Worm (Caenorhabditis elegans): ENCODE data around the gene pos-1.

ce11 chrV:8414036-8414728 is at the start of gene pos-1:
- no peak for TF ChIP-seq unc-62 (GFP tag; optimal IDR thresholded peaks at IDR 0.05)
- no peak for TF ChIP-seq nhr-90 (tag; optimal IDR thresholded peaks at IDR 0.05; ENCODE audit: poor library complexity)
- TF ChIP-seq hlh-4 (tag; optimal IDR thresholded peaks at IDR 0.05) = no peak
- TF ChIP-seq lin-15B (tag; optimal IDR thresholded peaks at IDR 0.05) = no peak
- no peak for TF ChIP-seq elt-2 (tag; optimal IDR thresholded peaks at IDR 0.05)
- no peak for TF ChIP-seq pqm-1 (tag; optimal IDR thresholded peaks at IDR 0.05)
- TF ChIP-seq unc-130 (tag; optimal IDR thresholded peaks at IDR 0.05) = no peak
